Worm (Caenorhabditis elegans) whole organism, L4 larva: Measurements from ENCODE around the gene K08D8.9.

Experiments
- F26F4.8 ChIP-seq: fragments of 200-800 bp; sonication (Bioruptor generic); conservative IDR thresholded peaks from 2 replicates; pipeline ENCODE4 v1.3.6; 2022; ENCODE audit warnings: missing genetic modification characterization, missing compliant biosample characterization
- F49E8.2 ChIP-seq: sonication (generic microtip); optimal IDR thresholded peaks from 2 replicates; lab custom pipeline; 2016; ENCODE audit warnings: missing compliant biosample characterization, mild to moderate bottlenecking, missing genetic modification characterization, borderline replicate concordance
- R02D3.7 ChIP-seq: fragments of 150-350 bp; sonication (generic microtip); optimal IDR thresholded peaks from 3 replicates; lab custom pipeline; 2014; ENCODE audit warnings: missing biosample characterization, missing genetic modification characterization
- Y105C5A.15 ChIP-seq: fragments of 200-800 bp; sonication (Bioruptor generic); IDR thresholded peaks from 2 replicates; pipeline ENCODE4 v1.3.6; 2022; ENCODE audit warnings: missing genetic modification characterization, missing compliant biosample characterization
- Y48G9A.11 ChIP-seq: fragments of 200-800 bp; sonication (Bioruptor generic); IDR thresholded peaks from 2 replicates; pipeline ENCODE4 v1.3.6; 2022; ENCODE audit warnings: missing genetic modification reagents, missing genetic modification characterization, missing compliant biosample characterization
- ZK546.5 ChIP-seq, 2 experiments: sonication (generic microtip); optimal IDR thresholded peaks; 2 replicates each; lab custom pipeline; 2017; ENCODE audit warnings: missing biosample characterization in 2 of 2, missing genetic modification characterization in 2 of 2
- aha-1 ChIP-seq: fragments of 150-350 bp; peaks from one replicate; lab custom pipeline; 2014; ENCODE audit warnings: missing biosample characterization, missing genetic modification characterization
- ceh-20 ChIP-seq: fragments of 200-800 bp; sonication (Bioruptor generic); IDR thresholded peaks from 2 replicates; pipeline ENCODE4 v1.3.6; 2022; ENCODE audit warnings: missing genetic modification reagents, missing genetic modification characterization, missing compliant biosample characterization
- ceh-82 ChIP-seq: sonication (generic microtip); optimal IDR thresholded peaks from 2 replicates; lab custom pipeline; 2017; ENCODE audit warnings: missing biosample characterization, missing genetic modification characterization
- daf-19 ChIP-seq: fragments of 200-800 bp; sonication (Bioruptor generic); conservative IDR thresholded peaks from 2 replicates; pipeline ENCODE4 v1.3.6; 2022; ENCODE audit warnings: missing genetic modification characterization, missing compliant biosample characterization
- dmd-6 ChIP-seq: fragments of 200-800 bp; sonication (Bioruptor generic); IDR thresholded peaks from 2 replicates; pipeline ENCODE4 v1.3.6; 2022; ENCODE audit warnings: missing genetic modification reagents, missing genetic modification characterization, missing compliant biosample characterization
- dpl-1 ChIP-seq: fragments of 150-350 bp; optimal IDR thresholded peaks from 2 replicates; lab custom pipeline; 2014; ENCODE audit warnings: missing biosample characterization, missing genetic modification reagents, missing genetic modification characterization
- duxl-1 ChIP-seq: sonication (generic microtip); optimal IDR thresholded peaks from 2 replicates; lab custom pipeline; 2016; ENCODE audit warnings: mild to moderate bottlenecking, missing genetic modification characterization, moderate library complexity, missing compliant biosample characterization; ENCODE audit not compliant: poor library complexity
- dve-1 ChIP-seq: sonication (generic microtip); optimal IDR thresholded peaks from 2 replicates; lab custom pipeline; 2017; ENCODE audit warnings: antibody characterized with exemption, mild to moderate bottlenecking, missing genetic modification characterization, missing compliant biosample characterization; ENCODE audit not compliant: insufficient read depth
- egl-27 ChIP-seq: sonication (generic microtip); optimal IDR thresholded peaks from 3 replicates; lab custom pipeline; 2017; ENCODE audit warnings: missing biosample characterization, missing genetic modification reagents, missing genetic modification characterization
- fkh-10 ChIP-seq: fragments of 150-350 bp; optimal IDR thresholded peaks from 2 replicates; lab custom pipeline; 2014; ENCODE audit warnings: missing biosample characterization, missing genetic modification reagents, missing genetic modification characterization
- gei-8 ChIP-seq: fragments of 200-800 bp; sonication (Bioruptor generic); optimal IDR thresholded peaks from 2 replicates; lab custom pipeline; 2018; ENCODE audit warnings: mild to moderate bottlenecking, missing genetic modification characterization, missing compliant biosample characterization
- hlh-11 ChIP-seq: fragments of 200-800 bp; sonication (Bioruptor generic); optimal IDR thresholded peaks from 2 replicates; lab custom pipeline; 2018; ENCODE audit warnings: mild to moderate bottlenecking, missing genetic modification characterization, missing compliant biosample characterization
- hlh-30 ChIP-seq: sonication (generic microtip); optimal IDR thresholded peaks from 2 replicates; lab custom pipeline; 2017; ENCODE audit warnings: antibody characterized with exemption, mild to moderate bottlenecking, missing genetic modification characterization, missing compliant biosample characterization; ENCODE audit not compliant: insufficient read depth
- lin-29 ChIP-seq: fragments of 200-800 bp; sonication (Bioruptor generic); IDR thresholded peaks from 2 replicates; pipeline ENCODE4 v1.3.6; 2022; ENCODE audit warnings: missing genetic modification reagents, missing genetic modification characterization, missing compliant biosample characterization
- lin-39 ChIP-seq: fragments of 150-350 bp; optimal IDR thresholded peaks from 2 replicates; lab custom pipeline; 2014; ENCODE audit warnings: missing biosample characterization, missing genetic modification reagents, missing genetic modification characterization
- madf-5 ChIP-seq, 2 experiments: fragments of 200-800 bp; sonication (Bioruptor generic); IDR thresholded peaks; 2 replicates each; pipeline ENCODE4 v1.3.6; 2022; ENCODE audit warnings: missing compliant biosample characterization in 2 of 2, missing genetic modification characterization in 2 of 2
- madf-9 ChIP-seq: fragments of 200-800 bp; sonication (Bioruptor generic); conservative IDR thresholded peaks from 2 replicates; pipeline ENCODE4 v1.3.6; 2022; ENCODE audit warnings: missing genetic modification reagents, missing genetic modification characterization, missing compliant biosample characterization
- mdt-29 ChIP-seq: fragments of 200-800 bp; sonication (Bioruptor generic); IDR thresholded peaks from 2 replicates; pipeline ENCODE4 v1.3.6; 2022; ENCODE audit warnings: missing genetic modification reagents, missing genetic modification characterization, missing compliant biosample characterization
- mep-1 ChIP-seq: fragments of 150-350 bp; sonication (generic microtip); optimal IDR thresholded peaks from 3 replicates; lab custom pipeline; 2014; ENCODE audit warnings: missing biosample characterization, missing genetic modification characterization
- mxl-2 ChIP-seq: fragments of 200-800 bp; sonication (Bioruptor generic); conservative IDR thresholded peaks from 2 replicates; pipeline ENCODE4 v1.3.6; 2022; ENCODE audit warnings: missing genetic modification reagents, missing genetic modification characterization, missing compliant biosample characterization
- mxl-3 ChIP-seq: fragments of 200-800 bp; sonication (Bioruptor generic); optimal IDR thresholded peaks from 2 replicates; lab custom pipeline; 2018; ENCODE audit warnings: mild to moderate bottlenecking, missing genetic modification characterization, missing compliant biosample characterization
- nhr-10 ChIP-seq: fragments of 150-350 bp; optimal IDR thresholded peaks from 2 replicates; lab custom pipeline; 2014; ENCODE audit warnings: missing biosample characterization, missing genetic modification characterization
- nhr-102 ChIP-seq: sonication (generic microtip); optimal IDR thresholded peaks from 2 replicates; lab custom pipeline; 2016; ENCODE audit warnings: mild to moderate bottlenecking, missing genetic modification characterization, moderate library complexity, missing compliant biosample characterization
- nhr-11 ChIP-seq: fragments of 150-350 bp; optimal IDR thresholded peaks from 2 replicates; lab custom pipeline; 2014; ENCODE audit warnings: missing biosample characterization, missing genetic modification characterization
- nhr-25 ChIP-seq: sonication (generic microtip); optimal IDR thresholded peaks from 2 replicates; lab custom pipeline; 2017; ENCODE audit warnings: missing genetic modification characterization, mild to moderate bottlenecking, missing compliant biosample characterization, antibody characterized with exemption, moderate library complexity, borderline replicate concordance; ENCODE audit not compliant: insufficient read depth
- nhr-28 ChIP-seq: fragments of 150-350 bp; optimal IDR thresholded peaks from 2 replicates; lab custom pipeline; 2014; ENCODE audit warnings: missing biosample characterization, missing genetic modification characterization
- nhr-41 ChIP-seq: fragments of 200-800 bp; sonication (Bioruptor generic); IDR thresholded peaks from 2 replicates; pipeline ENCODE4 v1.3.6; 2022; ENCODE audit warnings: missing genetic modification reagents, missing genetic modification characterization, missing compliant biosample characterization
- nhr-42 ChIP-seq: fragments of 200-800 bp; sonication (Bioruptor generic); IDR thresholded peaks from 2 replicates; pipeline ENCODE4 v1.3.6; 2022; ENCODE audit warnings: missing genetic modification characterization, missing compliant biosample characterization
- nhr-48 ChIP-seq: sonication (generic microtip); optimal IDR thresholded peaks from 2 replicates; lab custom pipeline; 2016; ENCODE audit warnings: mild to moderate bottlenecking, missing genetic modification characterization, missing compliant biosample characterization
- nhr-6 ChIP-seq: fragments of 150-350 bp; optimal IDR thresholded peaks from 2 replicates; lab custom pipeline; 2014; ENCODE audit warnings: missing biosample characterization, missing genetic modification characterization
- pqm-1 ChIP-seq: sonication (generic microtip); optimal IDR thresholded peaks from 2 replicates; lab custom pipeline; 2017; ENCODE audit warnings: missing biosample characterization, missing genetic modification characterization
- rbr-2 ChIP-seq: sonication (generic microtip); optimal IDR thresholded peaks from 2 replicates; lab custom pipeline; 2016; ENCODE audit warnings: missing genotype, missing genetic modification characterization, missing compliant biosample characterization
- sdz-12 ChIP-seq: fragments of 200-800 bp; sonication (Bioruptor generic); optimal IDR thresholded peaks from 2 replicates; lab custom pipeline; 2018; ENCODE audit warnings: mild to moderate bottlenecking, missing genetic modification characterization, missing compliant biosample characterization
- tra-1 ChIP-seq: fragments of 200-800 bp; sonication (Bioruptor generic); IDR thresholded peaks from 2 replicates; pipeline ENCODE4 v1.3.6; 2022; ENCODE audit warnings: missing genetic modification reagents, missing genetic modification characterization, missing compliant biosample characterization
- unc-39 ChIP-seq: sonication (generic microtip); optimal IDR thresholded peaks from 2 replicates; lab custom pipeline; 2017; ENCODE audit warnings: missing biosample characterization, missing genetic modification characterization
- zfp-3 ChIP-seq: fragments of 200-800 bp; sonication (Bioruptor generic); conservative IDR thresholded peaks from 2 replicates; pipeline ENCODE4 v1.3.6; 2022; ENCODE audit warnings: missing genetic modification reagents, missing genetic modification characterization, missing compliant biosample characterization
- ztf-7 ChIP-seq: fragments of 150-350 bp; optimal IDR thresholded peaks from 2 replicates; lab custom pipeline; 2014; ENCODE audit warnings: missing biosample characterization, missing genetic modification characterization

The K08D8.9 gene

ce11 chrIV:12865884-12866283 lies 33.6 kb upstream of the K08D8.9 start, which contains the start of gene clec-186 (continued):
- no peak for TF ChIP-seq Y105C5A.15 (GFP tag; lab: Robert Waterston, UW)
- no peak for TF ChIP-seq Y48G9A.11 (GFP tag; lab: Robert Waterston, UW)
- peak; percentile 84 for TF ChIP-seq pqm-1 (tag; lab: Kevin White, UChicago)
- no peak for TF ChIP-seq madf-5 (GFP tag; IDR thresholded peaks at IDR 0.05; lab: Robert Waterston, UW)
- no peak for TF ChIP-seq dpl-1 (GFP tag; lab: Kevin White, UChicago)
- TF ChIP-seq hlh-11 (tag; lab: Kevin White, UChicago): peak; percentile 72
- no peak for TF ChIP-seq egl-27 (tag; lab: Kevin White, UChicago)
- no peak for TF ChIP-seq lin-29 (GFP tag; lab: Robert Waterston, UW)
- TF ChIP-seq hlh-30 (tag; lab: Kevin White, UChicago): peak; percentile 15
- no peak for TF ChIP-seq zfp-3 (GFP tag; lab: Robert Waterston, UW)

DNA sequence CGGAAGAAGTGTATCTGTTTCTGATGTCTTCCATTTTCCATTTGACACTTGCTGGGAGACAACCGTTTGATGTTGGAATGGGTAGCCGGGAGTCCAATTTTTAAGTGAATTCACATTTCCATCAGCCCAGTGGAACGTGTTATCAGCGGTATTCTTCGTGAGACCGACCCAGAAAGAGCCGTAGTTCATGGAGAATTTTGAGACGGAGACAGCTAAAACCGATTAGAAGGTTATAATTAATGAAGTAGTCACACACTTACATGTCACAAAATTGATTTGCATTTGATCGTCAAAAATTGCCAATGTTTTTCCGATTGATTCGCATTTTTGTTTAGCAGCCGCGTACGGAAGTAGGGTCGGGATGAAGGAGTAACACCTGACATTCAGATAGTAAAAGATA lies 30.1 kb upstream of the K08D8.9 start:
- TF ChIP-seq nhr-6 (tag; lab: Kevin White, UChicago) (no peak), R02D3.7 (tag; lab: Kevin White, UChicago) (no peak), mep-1 (tag; lab: Kevin White, UChicago) (no peak), ceh-82 (tag; lab: Kevin White, UChicago) (no peak), sdz-12 (GFP tag; lab: Kevin White, UChicago) (no peak), nhr-25 (tag; lab: Kevin White, UChicago) (no peak), mdt-29 (GFP tag; lab: Robert Waterston, UW) (no peak), F26F4.8 (GFP tag; lab: Robert Waterston, UW) (no peak), fkh-10 (GFP tag; lab: Kevin White, UChicago) (no peak), unc-39 (no peak), tra-1 (GFP tag; lab: Robert Waterston, UW) (no peak), ztf-7 (no peak), nhr-41 (GFP tag; lab: Robert Waterston, UW) (no peak), mxl-3 (GFP tag; lab: Kevin White, UChicago) (no peak), gei-8 (GFP tag; lab: Kevin White, UChicago) (no peak), nhr-48 (tag; lab: Kevin White, UChicago) (peak; percentile 4), madf-9 (no peak), zfp-3 (GFP tag; lab: Robert Waterston, UW) (no peak), nhr-102 (tag; lab: Kevin White, UChicago) (no peak), duxl-1 (no peak), nhr-11 (tag; lab: Kevin White, UChicago) (no peak), lin-39 (no peak), pqm-1 (tag; lab: Kevin White, UChicago) (peak; percentile 73), hlh-30 (tag; lab: Kevin White, UChicago) (no peak), nhr-28 (tag; lab: Kevin White, UChicago) (peak; percentile 11), nhr-10 (tag; lab: Kevin White, UChicago) (no peak), daf-19 (GFP tag; lab: Robert Waterston, UW) (no peak), ceh-20 (no peak), dve-1 (tag; lab: Kevin White, UChicago) (no peak), F49E8.2 (tag; lab: Kevin White, UChicago) (no peak), rbr-2 (tag; lab: Kevin White, UChicago) (no peak), hlh-11 (tag; lab: Kevin White, UChicago) (peak; percentile 44), ZK546.5 (tag; optimal IDR thresholded peaks at IDR 0.05; lab: Kevin White, UChicago) (no peak), dmd-6 (GFP tag; lab: Robert Waterston, UW) (peak; percentile 71; the same call in 1 of the 2 replicates), mxl-2 (no peak), nhr-42 (GFP tag; lab: Robert Waterston, UW) (no peak), aha-1 (no peak)
